Fruit fly (Drosophila melanogaster) Kc167 (cell line): ENCODE results near the gene Ptpmeg2.

ENCODE experiments used
- Myc ChIP-seq: fragments of >200 bp; optimal IDR thresholded peaks from 2 replicates; lab custom pipeline; 2017; ENCODE audit warnings: missing external identifiers
- Sin3A ChIP-seq: fragments of >200 bp; optimal IDR thresholded peaks from 2 replicates; lab custom pipeline; 2018; ENCODE audit warnings: missing external identifiers
- h ChIP-seq: fragments of >200 bp; optimal IDR thresholded peaks from 3 replicates; lab custom pipeline; 2018; ENCODE audit warnings: missing external identifiers
- psq ChIP-seq: fragments of >200 bp; optimal IDR thresholded peaks from 2 replicates; lab custom pipeline; 2017; ENCODE audit warnings: missing external identifiers

dm6 chrX:9594446-9594845 is 64.5 kb downstream of the Ptpmeg2 start:
- TF ChIP-seq psq: no peak
- no peak for TF ChIP-seq Myc (lab: Kevin White, UChicago)
- TF ChIP-seq h: no peak
- TF ChIP-seq Sin3A: no peak
